Worm (Caenorhabditis elegans): Measurements from ENCODE around the gene fat-4.
A peak's percentile ranks its signal among the peaks of the same experiment; 100 is the strongest.

Gene fat-4

ce11 chrIV:9756647-9757424, 42.4 kb upstream of the fat-4 start (continued):
- TF ChIP-seq sup-37 (GFP tag; optimal IDR thresholded peaks at IDR 0.05): no peak
- TF ChIP-seq rnt-1 (tag; optimal IDR thresholded peaks at IDR 0.05): no peak
- no peak for TF ChIP-seq nhr-11 (tag; optimal IDR thresholded peaks at IDR 0.05)
- no peak for TF ChIP-seq nhr-84 (tag; optimal IDR thresholded peaks at IDR 0.05)
- TF ChIP-seq xbp-1 (tag; optimal IDR thresholded peaks at IDR 0.05): peak; percentile 21
- peak; percentile 57 for TF ChIP-seq dsc-1 (tag; optimal IDR thresholded peaks at IDR 0.05)
- peak; percentile 60 for TF ChIP-seq nhr-90 (tag; optimal IDR thresholded peaks at IDR 0.05; ENCODE audit: poor library complexity)
- no peak for TF ChIP-seq Y116A8C.19 (tag; optimal IDR thresholded peaks at IDR 0.05; ENCODE audit: borderline replicate concordance)
- no peak for TF ChIP-seq fkh-4 (tag; optimal IDR thresholded peaks at IDR 0.05; ENCODE audit: borderline replicate concordance)
- TF ChIP-seq elt-2 (tag; optimal IDR thresholded peaks at IDR 0.05): peak; percentile 58
- TF ChIP-seq sox-4 (tag; optimal IDR thresholded peaks at IDR 0.05): no peak
- TF ChIP-seq unc-30 (tag; optimal IDR thresholded peaks at IDR 0.05): no peak
- no peak for TF ChIP-seq nhr-76 (tag; optimal IDR thresholded peaks at IDR 0.05)
- no peak for TF ChIP-seq ztf-11 (tag; optimal IDR thresholded peaks at IDR 0.05)
- TF ChIP-seq egl-27 (tag; optimal IDR thresholded peaks at IDR 0.05): no peak
- TF ChIP-seq blmp-1 (tag; optimal IDR thresholded peaks at IDR 0.05): peak; percentile 80
- TF ChIP-seq ama-1 (optimal IDR thresholded peaks at IDR 0.05): no peak
- TF ChIP-seq C34B4.2 (tag; optimal IDR thresholded peaks at IDR 0.05): no peak
- TF ChIP-seq mdl-1 (tag; optimal IDR thresholded peaks at IDR 0.05): peak in 1 of 2 experiments; percentile 19
- TF ChIP-seq ceh-8 (GFP tag; optimal IDR thresholded peaks at IDR 0.05): no peak
- peak in 1 of 2 experiments; percentile 60 for TF ChIP-seq lin-35 (GFP tag; optimal IDR thresholded peaks at IDR 0.05)
- TF ChIP-seq nhr-237 (tag; optimal IDR thresholded peaks at IDR 0.05): no peak
- TF ChIP-seq skn-1 (tag; optimal IDR thresholded peaks at IDR 0.05): no peak
- no peak for TF ChIP-seq zag-1 (tag; optimal IDR thresholded peaks at IDR 0.05)
- TF ChIP-seq ztf-4 (tag; optimal IDR thresholded peaks at IDR 0.05): peak; percentile 41
- no peak for TF ChIP-seq efl-3 (GFP tag; optimal IDR thresholded peaks at IDR 0.05)
- TF ChIP-seq C04F5.9 (tag; optimal IDR thresholded peaks at IDR 0.05): no peak
- TF ChIP-seq pag-3 (tag; optimal IDR thresholded peaks at IDR 0.05; ENCODE audit: borderline replicate concordance, insufficient read depth): no peak
- TF ChIP-seq tlp-1 (tag; optimal IDR thresholded peaks at IDR 0.05): no peak
- TF ChIP-seq ces-1 (GFP tag; optimal IDR thresholded peaks at IDR 0.05): no peak
- no peak for TF ChIP-seq F16B12.6 (tag; optimal IDR thresholded peaks at IDR 0.05)
- TF ChIP-seq ceh-82 (tag; optimal IDR thresholded peaks at IDR 0.05): no peak
- TF ChIP-seq lin-14 (GFP tag; optimal IDR thresholded peaks at IDR 0.05): peak; percentile 70
- TF ChIP-seq vab-15 (tag; optimal IDR thresholded peaks at IDR 0.05): no peak
- no peak for TF ChIP-seq zip-4 (GFP tag; optimal IDR thresholded peaks at IDR 0.05)
- no peak for TF ChIP-seq egl-13 (tag; optimal IDR thresholded peaks at IDR 0.05)
- TF ChIP-seq efl-1 (optimal IDR thresholded peaks at IDR 0.05): peak; percentile 15 to 32
- TF ChIP-seq efl-1 (GFP tag; optimal IDR thresholded peaks at IDR 0.05 in 1 of 2): no peak

ce11 chrIV:9757425-9757740, 41.8 kb upstream of the fat-4 start, which contains the start of gene nhr-97:
Gene nhr-97 (plus strand): TSS chrIV:9757641.
- TF ChIP-seq pax-3 (tag; optimal IDR thresholded peaks at IDR 0.05) (no peak), fkh-4 (tag; optimal IDR thresholded peaks at IDR 0.05; ENCODE audit: borderline replicate concordance) (no peak), nhr-84 (tag; optimal IDR thresholded peaks at IDR 0.05) (no peak), lsy-2 (tag; optimal IDR thresholded peaks at IDR 0.05) (no peak), ama-1 (optimal IDR thresholded peaks at IDR 0.05) (no peak), nhr-85 (tag) (no peak), lin-14 (GFP tag; optimal IDR thresholded peaks at IDR 0.05) (no peak), egl-13 (tag; optimal IDR thresholded peaks at IDR 0.05) (no peak), pag-3 (tag; optimal IDR thresholded peaks at IDR 0.05; ENCODE audit: borderline replicate concordance, insufficient read depth) (no peak), pqm-1 (tag; optimal IDR thresholded peaks at IDR 0.05) (no peak)

Data from whole organism, L1 larva.